Worm (Caenorhabditis elegans): ENCODE measurements around the gene T27D12.6.

DNA sequence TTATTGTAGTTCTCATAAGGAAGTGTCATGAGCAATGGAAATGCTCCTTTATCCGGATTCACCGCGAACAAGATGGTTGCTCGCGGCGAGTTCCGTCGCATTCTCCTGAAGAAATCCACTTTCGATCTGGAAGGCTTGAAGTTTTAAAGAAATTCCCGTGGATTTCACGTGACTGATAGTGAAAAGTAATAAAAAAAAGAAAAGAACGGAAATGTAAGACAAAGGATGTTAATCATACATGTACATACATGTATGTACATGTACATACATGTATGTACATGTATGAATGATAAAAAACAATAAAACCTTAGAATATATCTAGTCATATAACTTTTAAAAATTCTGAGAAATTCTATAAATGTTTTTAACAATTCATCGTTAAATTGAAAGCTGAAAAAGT is 21.1 kb downstream of the T27D12.6 start, which contains the start of gene clh-1:
- TF ChIP-seq ztf-4 (tag; optimal IDR thresholded peaks at IDR 0.05), result no peak
- no peak for TF ChIP-seq aly-2 (tag; optimal IDR thresholded peaks at IDR 0.05)
- no peak for TF ChIP-seq nhr-237 (tag; optimal IDR thresholded peaks at IDR 0.05)
- TF ChIP-seq nhr-77 (tag; optimal IDR thresholded peaks at IDR 0.05), result no peak
